Fruit fly (Drosophila melanogaster) whole organism, adult: Measurements from ENCODE around the gene CG42813.

ENCODE experiments used
- CG11617 ChIP-seq: fragments of 200-800 bp; sonication (Bioruptor generic); optimal IDR thresholded peaks from 2 replicates; lab custom pipeline; 2017; ENCODE audit warnings: mild to moderate bottlenecking, missing biosample characterization, missing genetic modification reagents, missing genetic modification characterization
- CG12768 ChIP-seq: fragments of 200-800 bp; sonication (Bioruptor generic); optimal IDR thresholded peaks from 2 replicates; lab custom pipeline; 2017; ENCODE audit warnings: missing biosample characterization, missing genetic modification characterization, mild to moderate bottlenecking, moderate library complexity, missing genetic modification reagents
- CG14711 ChIP-seq: fragments of 200-800 bp; sonication (Bioruptor generic); optimal IDR thresholded peaks from 2 replicates; lab custom pipeline; 2018; ENCODE audit warnings: missing biosample characterization, mild to moderate bottlenecking, missing genetic modification characterization, moderate library complexity
- CG1620 ChIP-seq: fragments of 200-800 bp; sonication (Bioruptor generic); optimal IDR thresholded peaks from 2 replicates; lab custom pipeline; 2016; ENCODE audit warnings: missing biosample characterization, missing genetic modification characterization
- CG33017 ChIP-seq: fragments of 200-800 bp; sonication (Bioruptor generic); optimal IDR thresholded peaks from 2 replicates; lab custom pipeline; 2018; ENCODE audit warnings: missing biosample characterization, mild to moderate bottlenecking, missing genetic modification characterization, moderate library complexity
- CG5204 ChIP-seq: fragments of 200-800 bp; sonication (Bioruptor generic); optimal IDR thresholded peaks from 2 replicates; lab custom pipeline; 2016; ENCODE audit warnings: missing biosample characterization, missing genetic modification characterization
- CG7045 ChIP-seq: fragments of 200-800 bp; sonication (Bioruptor generic); optimal IDR thresholded peaks from 2 replicates; lab custom pipeline; 2017; ENCODE audit warnings: missing biosample characterization, mild to moderate bottlenecking, missing genetic modification characterization
- CG7101 ChIP-seq: fragments of 200-800 bp; sonication (Bioruptor generic); optimal IDR thresholded peaks from 2 replicates; lab custom pipeline; 2018; ENCODE audit warnings: missing biosample characterization, mild to moderate bottlenecking, missing genetic modification characterization, moderate library complexity
- Clk ChIP-seq: fragments of 200-800 bp; sonication (Bioruptor generic); optimal IDR thresholded peaks from 2 replicates; lab custom pipeline; 2017; ENCODE audit warnings: missing biosample characterization, missing genetic modification characterization
- Crg-1 ChIP-seq: fragments of 200-800 bp; sonication (Bioruptor generic); optimal IDR thresholded peaks from 2 replicates; lab custom pipeline; 2016; ENCODE audit warnings: missing biosample characterization, missing genetic modification characterization
- Hr96 ChIP-seq: fragments of 200-800 bp; sonication (Bioruptor generic); optimal IDR thresholded peaks from 2 replicates; lab custom pipeline; 2016; ENCODE audit warnings: missing biosample characterization, missing genetic modification characterization
- Mnt ChIP-seq: fragments of 200-800 bp; sonication (Bioruptor generic); optimal IDR thresholded peaks from 2 replicates; lab custom pipeline; 2016; ENCODE audit warnings: missing biosample characterization, mild to moderate bottlenecking, missing genetic modification characterization
- bab1 ChIP-seq: fragments of 200-800 bp; sonication (Bioruptor generic); optimal IDR thresholded peaks from 3 replicates; lab custom pipeline; 2019; ENCODE audit warnings: missing biosample characterization, mild to moderate bottlenecking, missing genetic modification characterization, moderate library complexity
- cic ChIP-seq: fragments of 200-800 bp; sonication (Bioruptor generic); optimal IDR thresholded peaks from 2 replicates; lab custom pipeline; 2017; ENCODE audit warnings: missing biosample characterization, mild to moderate bottlenecking, missing genetic modification characterization, moderate library complexity
- cnc ChIP-seq, 2 experiments: fragments of >200 bp; optimal IDR thresholded peaks; 2 replicates each; lab custom pipeline; 2017
- kay ChIP-seq: fragments of 200-800 bp; sonication (Bioruptor generic); peaks from one replicate; lab custom pipeline; 2016; ENCODE audit warnings: missing biosample characterization, missing genetic modification characterization, borderline replicate concordance
- ovo ChIP-seq: fragments of 200-800 bp; sonication (Bioruptor generic); optimal IDR thresholded peaks from 2 replicates; lab custom pipeline; 2016; ENCODE audit warnings: missing biosample characterization, missing genetic modification characterization
- pad ChIP-seq: fragments of 200-800 bp; sonication (Bioruptor generic); optimal IDR thresholded peaks from 3 replicates; lab custom pipeline; 2017; ENCODE audit warnings: missing biosample characterization, missing genetic modification characterization, mild to moderate bottlenecking, moderate library complexity, missing genetic modification reagents
- tj ChIP-seq: fragments of 200-800 bp; sonication (Bioruptor generic); optimal IDR thresholded peaks from 3 replicates; lab custom pipeline; 2017; ENCODE audit warnings: missing biosample characterization, mild to moderate bottlenecking, missing genetic modification characterization, moderate library complexity
- toe ChIP-seq: fragments of 200-800 bp; sonication (Bioruptor generic); optimal IDR thresholded peaks from 2 replicates; lab custom pipeline; 2016; ENCODE audit warnings: missing biosample characterization, missing genetic modification characterization

Gene CG42813

DNA sequence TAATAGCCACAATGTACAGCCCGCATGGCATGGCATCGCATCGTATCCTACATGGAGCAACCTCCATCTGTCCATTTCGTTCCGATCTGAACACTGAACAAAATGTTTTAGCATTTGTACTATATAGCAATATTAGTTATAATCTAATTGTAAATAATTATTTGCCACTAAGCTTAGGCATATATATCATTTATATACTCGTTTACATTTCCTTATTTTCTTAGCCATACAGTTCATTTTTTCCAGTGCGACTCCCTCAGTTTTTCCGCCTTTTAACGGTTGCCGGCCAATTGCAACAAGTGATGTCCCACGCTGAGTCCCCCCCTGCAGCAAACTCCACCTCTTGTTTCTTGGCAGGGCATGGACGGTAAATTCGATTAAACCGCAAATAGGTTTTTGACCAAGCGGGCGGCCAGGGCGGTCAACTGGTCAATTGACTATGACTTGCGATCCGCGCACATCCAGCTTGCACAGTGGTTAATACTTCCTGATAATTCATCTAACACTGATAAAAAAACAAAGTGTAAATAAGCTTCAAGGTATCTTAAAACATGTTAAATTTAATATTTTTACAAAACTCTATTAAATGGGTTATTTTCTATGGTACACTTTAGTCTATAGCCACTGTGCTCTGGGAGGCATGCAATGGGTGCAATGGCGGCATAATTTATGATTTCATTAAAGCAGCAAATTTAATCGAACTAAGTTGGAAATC lies 18.6 kb downstream of the CG42813 start:
- TF ChIP-seq cnc (optimal IDR thresholded peaks at IDR 0.05; lab: Kevin White, UChicago): no peak
- no peak for TF ChIP-seq CG12768 (GFP tag; lab: Kevin White, UChicago)
- no peak for TF ChIP-seq pad (GFP tag; lab: Kevin White, UChicago)
- TF ChIP-seq CG5204 (GFP tag; lab: Kevin White, UChicago): no peak
- no peak for TF ChIP-seq toe
- TF ChIP-seq CG14711 (tag; lab: Kevin White, UChicago): no peak
- no peak for TF ChIP-seq CG7101 (tag; lab: Kevin White, UChicago)
- TF ChIP-seq CG33017 (tag; lab: Kevin White, UChicago): no peak
- no peak for TF ChIP-seq kay (GFP tag; lab: Kevin White, UChicago)
- no peak for TF ChIP-seq ovo
- no peak for TF ChIP-seq Hr96
- no peak for TF ChIP-seq bab1 (GFP tag; lab: Kevin White, UChicago)
- TF ChIP-seq CG11617 (GFP tag; lab: Kevin White, UChicago): no peak
- TF ChIP-seq cic (GFP tag; lab: Kevin White, UChicago): no peak
- TF ChIP-seq tj (GFP tag; lab: Kevin White, UChicago): no peak
- TF ChIP-seq Mnt (GFP tag; lab: Kevin White, UChicago): no peak

DNA sequence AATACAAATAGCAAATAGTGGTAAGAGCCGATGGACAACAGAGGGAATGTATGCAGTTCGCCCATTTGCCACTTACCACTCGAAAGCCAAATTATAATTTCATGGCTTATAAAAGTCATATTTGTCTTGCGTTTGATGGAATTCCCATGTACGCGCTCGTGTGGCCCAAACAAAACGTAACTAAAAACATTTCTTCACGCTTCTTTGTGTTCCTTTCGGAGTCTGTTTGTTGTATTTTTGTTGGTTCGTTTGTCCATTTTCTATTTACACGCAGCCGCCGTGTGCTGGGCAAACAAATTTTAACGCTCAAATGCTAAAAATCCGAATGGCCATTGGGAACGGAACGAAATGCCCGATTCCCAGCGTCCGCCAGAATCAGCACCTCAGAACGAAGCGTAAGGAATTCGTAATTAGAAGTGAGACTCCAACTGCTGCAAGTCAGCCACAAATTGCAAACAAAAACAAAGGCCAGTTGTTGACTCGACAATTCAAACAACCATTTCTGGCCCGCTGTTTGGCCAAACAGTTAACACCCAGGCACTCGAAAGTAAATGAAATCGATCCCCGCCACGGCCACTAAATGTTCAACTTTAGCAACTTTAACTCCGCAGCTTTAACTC lies 19.5 kb downstream of the CG42813 start:
- TF ChIP-seq tj (GFP tag; lab: Kevin White, UChicago): no peak

DNA sequence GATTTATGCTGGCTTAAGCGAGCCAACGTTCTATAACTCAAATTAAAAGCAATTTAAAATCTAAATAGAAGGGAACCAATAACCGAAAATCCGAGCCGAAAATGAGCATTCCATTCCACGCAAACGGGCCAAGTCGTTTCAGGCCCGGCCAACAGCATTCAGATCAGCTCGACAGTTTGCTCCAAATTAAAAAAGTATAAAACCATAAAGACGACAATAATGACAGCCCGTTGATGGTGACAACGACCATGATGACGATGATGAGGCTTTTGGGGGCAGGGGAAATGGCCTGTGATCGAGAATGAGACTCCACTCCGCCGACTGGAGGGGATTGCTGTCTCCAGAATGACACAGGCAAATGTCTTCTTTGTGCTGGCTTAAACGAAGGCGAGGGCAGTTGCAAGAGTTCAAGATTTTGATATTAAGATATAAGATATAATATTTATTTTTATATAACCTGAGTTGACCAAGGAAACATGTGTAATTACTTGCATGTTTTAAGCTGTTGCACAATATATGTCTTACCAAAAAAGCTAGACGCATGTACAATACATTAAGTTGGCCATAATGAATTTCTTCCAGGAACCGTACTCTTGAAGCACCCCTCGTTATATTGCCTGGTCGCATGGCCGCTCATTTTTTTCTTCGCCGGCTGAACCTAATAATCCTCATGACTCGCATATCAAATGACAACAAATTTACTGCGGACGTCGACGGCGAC lies 23.5 kb downstream of the CG42813 start:
- TF ChIP-seq toe (no peak), CG1620 (GFP tag; lab: Kevin White, UChicago) (no peak), bab1 (GFP tag; lab: Kevin White, UChicago) (no peak), Clk (GFP tag; lab: Kevin White, UChicago) (no peak), CG33017 (tag; lab: Kevin White, UChicago) (no peak), Crg-1 (GFP tag; lab: Kevin White, UChicago) (no peak), CG7045 (GFP tag; lab: Kevin White, UChicago) (no peak), ovo (no peak), Hr96 (no peak), tj (GFP tag; lab: Kevin White, UChicago) (no peak), kay (GFP tag; lab: Kevin White, UChicago) (no peak), CG14711 (tag; lab: Kevin White, UChicago) (no peak), CG11617 (GFP tag; lab: Kevin White, UChicago) (no peak), CG12768 (GFP tag; lab: Kevin White, UChicago) (no peak), CG7101 (tag; lab: Kevin White, UChicago) (no peak), cic (GFP tag; lab: Kevin White, UChicago) (no peak), pad (GFP tag; lab: Kevin White, UChicago) (no peak)

DNA sequence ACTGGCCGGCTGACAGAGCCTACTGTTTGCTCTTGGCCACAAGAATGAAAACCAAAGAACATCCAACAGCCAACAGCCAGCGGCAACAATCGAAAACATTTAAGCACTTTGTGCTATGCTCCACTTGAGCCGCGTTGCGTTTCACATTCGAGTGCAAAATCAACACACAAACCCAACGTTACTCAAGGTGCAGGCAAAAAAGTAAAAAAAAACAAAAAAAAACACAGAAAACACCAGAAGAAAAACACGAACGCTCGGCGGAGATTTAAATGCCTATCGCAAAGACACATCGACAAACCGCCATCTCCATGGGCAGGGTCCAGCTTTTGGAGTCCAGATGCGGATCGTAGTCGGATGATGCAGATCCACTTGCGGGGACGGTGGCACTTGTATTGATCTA lies 24.5 kb downstream of the CG42813 start:
- TF ChIP-seq CG7045 (GFP tag; lab: Kevin White, UChicago): no peak
- TF ChIP-seq Clk (GFP tag; lab: Kevin White, UChicago): no peak
- TF ChIP-seq CG33017 (tag; lab: Kevin White, UChicago): no peak

DNA sequence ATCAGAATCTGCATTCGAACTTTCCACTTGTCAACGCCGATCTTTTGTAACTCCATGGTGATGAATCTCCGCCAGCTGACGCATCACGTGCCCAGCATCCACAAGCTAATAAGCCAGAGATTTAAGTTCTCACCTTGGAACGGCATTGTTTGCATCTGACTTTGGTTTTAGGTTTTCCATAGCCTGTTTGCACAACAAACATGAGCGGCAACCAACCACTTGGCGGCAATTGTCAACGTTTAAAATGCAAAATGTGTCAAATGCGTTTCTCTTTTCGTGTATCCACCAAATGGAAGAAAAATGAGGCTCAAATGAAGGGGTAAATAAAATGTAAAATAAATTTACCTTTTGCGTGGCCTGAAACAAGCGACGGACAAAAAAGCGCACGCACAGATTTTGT lies 26.0 kb downstream of the CG42813 start:
- TF ChIP-seq Clk (GFP tag; lab: Kevin White, UChicago) (no peak), kay (GFP tag; lab: Kevin White, UChicago) (no peak), Hr96 (no peak)

DNA sequence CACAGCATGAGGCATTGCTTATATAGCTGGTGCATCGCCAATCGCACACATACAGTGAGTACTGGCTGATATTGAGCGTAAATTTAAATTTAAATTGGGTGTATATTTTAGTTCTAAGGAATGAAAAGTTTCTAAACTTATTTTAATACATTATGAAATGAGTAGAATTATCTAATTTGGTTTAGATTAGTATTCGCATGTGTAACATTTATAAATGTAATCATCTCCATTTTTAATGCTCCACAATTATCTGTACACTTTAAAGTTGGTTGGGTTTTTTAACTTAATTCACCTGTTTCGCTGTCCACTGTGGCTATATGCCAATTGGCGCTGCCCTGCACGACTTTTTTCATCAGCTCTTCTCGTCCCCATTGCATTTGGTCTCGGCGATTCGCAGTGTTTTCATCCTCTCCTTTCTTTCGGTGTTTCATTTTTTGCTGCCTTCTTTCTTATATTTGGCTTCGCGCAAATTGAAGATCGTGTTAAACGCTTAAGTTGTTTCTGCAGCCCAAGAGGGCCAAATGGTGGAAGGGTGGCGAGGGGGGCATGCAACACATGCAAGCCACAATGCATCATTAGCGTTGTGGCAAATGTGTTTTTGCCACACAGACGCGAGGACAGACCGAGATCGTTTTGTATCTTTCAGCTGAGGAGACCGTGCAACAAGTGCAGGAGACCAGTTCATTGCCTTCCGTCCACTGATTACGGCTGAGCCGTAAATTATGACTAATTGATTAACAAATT lies 26.7 kb downstream of the CG42813 start:
- TF ChIP-seq CG1620 (GFP tag; lab: Kevin White, UChicago): no peak
- no peak for TF ChIP-seq Mnt (GFP tag; lab: Kevin White, UChicago)
- no peak for TF ChIP-seq kay (GFP tag; lab: Kevin White, UChicago)
- TF ChIP-seq CG14711 (tag; lab: Kevin White, UChicago): no peak
- TF ChIP-seq tj (GFP tag; lab: Kevin White, UChicago): no peak
- no peak for TF ChIP-seq cic (GFP tag; lab: Kevin White, UChicago)
- TF ChIP-seq CG11617 (GFP tag; lab: Kevin White, UChicago): no peak
- TF ChIP-seq bab1 (GFP tag; lab: Kevin White, UChicago): no peak
